Worm (Caenorhabditis elegans): ENCODE results near the gene sdc-1.

DNA sequence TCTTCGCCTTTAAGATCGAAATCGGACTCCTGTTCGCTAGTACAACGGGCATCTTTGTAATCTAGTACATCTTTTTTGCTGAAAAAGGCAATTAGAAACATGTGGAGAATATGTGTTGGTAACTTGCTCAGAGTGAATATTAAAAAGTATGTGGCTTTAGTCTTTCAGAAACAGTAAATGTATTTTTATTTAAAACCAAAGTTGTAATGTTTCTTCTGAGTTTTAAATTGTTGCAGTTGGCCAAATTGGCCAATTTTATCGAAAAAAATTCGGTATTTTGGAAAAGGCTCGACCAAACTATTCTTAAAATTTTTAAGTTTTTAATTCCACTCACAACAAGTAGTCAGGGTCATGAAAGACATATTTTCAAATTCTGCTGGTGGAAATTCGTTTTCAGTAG, 7.5 kb downstream of the sdc-1 start, which contains the start of gene F52E10.2:
- TF ChIP-seq mxl-1 (tag; optimal IDR thresholded peaks at IDR 0.05) (no peak), unc-62 (GFP tag; optimal IDR thresholded peaks at IDR 0.05) (no peak), B0261.1 (tag; optimal IDR thresholded peaks at IDR 0.05) (no peak), efl-1 (GFP tag; optimal IDR thresholded peaks at IDR 0.05) (no peak), snpc-3.4 (tag; optimal IDR thresholded peaks at IDR 0.05) (no peak), egl-18 (GFP tag; IDR thresholded peaks at IDR 0.05) (no peak), egrh-3 (GFP tag; IDR thresholded peaks at IDR 0.05) (no peak), ztf-3 (GFP tag; optimal IDR thresholded peaks at IDR 0.05) (no peak), T26A5.8 (tag; optimal IDR thresholded peaks at IDR 0.05) (no peak)
